Worm (Caenorhabditis elegans): Measurements from ENCODE around the gene Y54G2A.18.
"Not testable (repeated sequence)": the region's sequence is repeated elsewhere in the genome, so short reads cannot be mapped to it uniquely, and the experiment has no call there.

Gene Y54G2A.18

DNA sequence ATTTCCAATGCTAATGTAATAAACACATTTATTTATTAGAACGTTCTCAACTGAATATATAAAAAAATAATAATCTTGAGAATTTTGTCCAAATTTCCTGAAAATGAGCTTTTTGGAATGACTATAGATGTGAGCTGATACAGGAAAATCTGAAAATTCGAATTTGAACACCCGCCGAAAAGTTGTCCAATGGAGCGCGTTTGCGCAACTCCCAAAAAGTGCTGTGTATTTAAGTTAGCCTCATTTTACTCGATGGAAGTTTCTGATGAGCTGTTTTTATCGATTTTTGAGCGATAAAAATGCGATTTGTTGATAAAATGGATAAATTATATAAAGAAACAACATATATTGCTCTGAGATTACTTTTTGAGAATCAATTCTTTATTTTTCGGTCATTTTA, 9.7 kb upstream of the Y54G2A.18 start:
- peak; percentile 43 for TF ChIP-seq gmeb-1 (tag; optimal IDR thresholded peaks at IDR 0.05)

DNA sequence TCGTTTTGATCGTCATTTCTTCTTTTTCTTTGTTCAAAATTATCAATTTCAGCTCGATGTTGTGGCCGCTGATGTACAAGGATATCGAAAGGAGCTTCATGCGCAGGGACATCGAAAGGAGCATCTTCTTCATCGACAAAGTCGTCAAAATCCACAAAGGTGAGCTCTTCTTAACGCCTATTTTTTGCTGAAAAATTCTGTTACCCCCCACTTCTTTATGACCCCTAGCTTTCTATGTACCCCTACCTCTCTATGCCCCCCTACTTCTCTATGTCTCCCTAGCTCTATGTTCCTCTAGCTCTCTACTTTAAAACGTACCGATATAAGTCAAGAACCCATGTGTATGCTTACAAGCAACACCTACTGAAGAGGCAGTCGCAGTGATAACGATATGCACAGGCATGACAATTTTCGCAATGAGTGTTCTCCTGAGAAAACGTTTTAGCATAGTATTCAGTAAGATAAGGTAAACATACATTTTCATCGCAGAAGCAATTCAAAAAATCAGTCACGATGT, 5.4 kb upstream of the Y54G2A.18 start, which contains the start of gene Y54G2A.36:
Gene Y54G2A.36, plus strand, starts transcription at position 51 of the 517 bp plus-strand sequence.
- TF ChIP-seq R02D3.7 (tag; optimal IDR thresholded peaks at IDR 0.05): no peak
- no peak for TF ChIP-seq ZK546.5 (tag; optimal IDR thresholded peaks at IDR 0.05)
- TF ChIP-seq ztf-11 (tag; optimal IDR thresholded peaks at IDR 0.05): no peak
- no peak for TF ChIP-seq nhr-25 (tag; optimal IDR thresholded peaks at IDR 0.05)
- no peak for TF ChIP-seq egl-27 (tag; optimal IDR thresholded peaks at IDR 0.05)
- TF ChIP-seq sma-9 (GFP tag; optimal IDR thresholded peaks at IDR 0.05): no peak
- TF ChIP-seq sma-9 (tag; optimal IDR thresholded peaks at IDR 0.05): no peak
- no peak for TF ChIP-seq unc-62 (GFP tag; optimal IDR thresholded peaks at IDR 0.05)
- TF ChIP-seq crh-2 (tag; optimal IDR thresholded peaks at IDR 0.05): no peak
- no peak for TF ChIP-seq ceh-16 (tag; optimal IDR thresholded peaks at IDR 0.05)
- no peak for TF ChIP-seq mab-5 (tag; optimal IDR thresholded peaks at IDR 0.05)

DNA sequence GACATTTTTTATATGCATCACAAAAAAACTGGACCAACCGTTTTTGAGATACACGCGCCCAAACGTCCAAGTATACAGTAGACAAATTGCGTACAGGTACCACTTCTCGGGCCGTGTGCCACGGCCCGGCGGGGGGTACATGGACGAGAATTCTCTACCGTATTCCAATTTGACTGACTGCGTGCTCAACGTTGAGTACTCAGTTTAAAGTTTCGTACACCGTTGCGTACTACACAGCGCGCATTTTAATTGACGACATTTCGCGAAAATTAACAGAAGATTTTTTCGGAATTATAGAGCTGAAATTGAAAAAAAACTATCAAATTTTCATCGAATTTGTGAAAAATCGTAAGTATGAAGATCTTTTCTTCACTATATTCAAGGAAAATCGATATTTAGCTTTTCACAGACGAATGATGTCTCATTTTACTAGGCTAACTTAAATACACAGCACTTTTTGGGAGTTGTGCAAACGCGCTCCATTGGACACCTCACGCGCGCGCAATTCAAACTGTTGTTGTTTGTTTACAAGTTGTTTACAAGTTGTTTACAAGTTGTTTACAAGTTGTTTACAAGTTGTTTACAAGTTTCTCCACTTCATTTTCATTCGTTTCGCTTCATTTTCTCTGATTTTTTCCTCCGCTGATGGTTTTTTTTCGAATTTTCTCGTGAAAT, 3.8 kb upstream of the Y54G2A.18 start:
- peak; percentile 29 to 76 for TF ChIP-seq lsy-2 (tag; optimal IDR thresholded peaks at IDR 0.05)
- TF ChIP-seq F13H6.1 (tag; optimal IDR thresholded peaks at IDR 0.05): peak; percentile 21

DNA sequence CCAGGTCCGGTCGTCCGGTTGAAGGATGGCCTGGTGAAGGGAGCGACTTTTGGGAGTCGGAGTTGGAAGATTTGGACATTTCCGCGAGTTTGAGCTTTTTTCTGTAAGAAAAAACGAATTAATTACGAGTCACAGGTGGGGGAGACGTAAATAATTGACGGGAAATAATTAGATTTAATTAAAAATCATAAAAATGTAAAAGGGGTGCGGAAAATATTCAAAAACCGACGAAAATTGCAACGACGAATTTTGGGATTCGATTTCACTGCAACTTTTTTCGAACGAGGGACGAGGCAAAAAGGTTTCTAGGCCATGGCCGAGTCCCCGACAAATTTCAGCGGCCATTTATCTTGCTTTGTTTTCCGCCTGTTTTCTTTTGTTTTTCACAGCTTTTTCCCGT, 2.3 kb upstream of the Y54G2A.18 start, which contains the start of gene Y54G2A.19:
Gene Y54G2A.19, minus strand, starts transcription at position 101 of the 400 bp plus-strand sequence.
- TF ChIP-seq lin-11, snpc-4, nhr-237 (tag; optimal IDR thresholded peaks at IDR 0.05): not testable (repeated sequence)

DNA sequence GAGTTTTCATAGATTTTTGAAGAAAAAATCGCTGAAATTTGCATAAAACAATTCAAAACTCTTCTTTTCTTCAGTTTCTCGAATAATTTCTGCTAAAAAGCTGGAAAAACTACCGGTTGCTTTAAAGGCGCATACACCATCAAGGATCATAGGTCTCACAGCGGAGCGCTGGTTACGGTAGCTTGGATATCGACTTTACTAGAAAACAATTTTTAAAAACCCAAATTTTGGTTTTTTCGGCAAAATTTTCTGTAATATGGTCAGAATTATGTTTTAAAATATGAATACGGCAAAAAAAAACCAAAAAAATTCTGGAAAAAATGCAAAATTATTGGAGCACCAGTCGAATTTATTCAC, 1.2 kb upstream of the Y54G2A.18 start:
- TF ChIP-seq C34F6.9 (tag; optimal IDR thresholded peaks at IDR 0.05): no peak
- no peak for TF ChIP-seq unc-62 (GFP tag; optimal IDR thresholded peaks at IDR 0.05)
- no peak for TF ChIP-seq ztf-1 (GFP tag; conservative IDR thresholded peaks at IDR 0.05)
- no peak for TF ChIP-seq fos-1 (tag; optimal IDR thresholded peaks at IDR 0.05)
- no peak for TF ChIP-seq nhr-237 (tag; optimal IDR thresholded peaks at IDR 0.05)
- no peak for TF ChIP-seq elt-1 (tag; optimal IDR thresholded peaks at IDR 0.05)
- TF ChIP-seq blmp-1 (tag; optimal IDR thresholded peaks at IDR 0.05; ENCODE audit: insufficient read depth): no peak

DNA sequence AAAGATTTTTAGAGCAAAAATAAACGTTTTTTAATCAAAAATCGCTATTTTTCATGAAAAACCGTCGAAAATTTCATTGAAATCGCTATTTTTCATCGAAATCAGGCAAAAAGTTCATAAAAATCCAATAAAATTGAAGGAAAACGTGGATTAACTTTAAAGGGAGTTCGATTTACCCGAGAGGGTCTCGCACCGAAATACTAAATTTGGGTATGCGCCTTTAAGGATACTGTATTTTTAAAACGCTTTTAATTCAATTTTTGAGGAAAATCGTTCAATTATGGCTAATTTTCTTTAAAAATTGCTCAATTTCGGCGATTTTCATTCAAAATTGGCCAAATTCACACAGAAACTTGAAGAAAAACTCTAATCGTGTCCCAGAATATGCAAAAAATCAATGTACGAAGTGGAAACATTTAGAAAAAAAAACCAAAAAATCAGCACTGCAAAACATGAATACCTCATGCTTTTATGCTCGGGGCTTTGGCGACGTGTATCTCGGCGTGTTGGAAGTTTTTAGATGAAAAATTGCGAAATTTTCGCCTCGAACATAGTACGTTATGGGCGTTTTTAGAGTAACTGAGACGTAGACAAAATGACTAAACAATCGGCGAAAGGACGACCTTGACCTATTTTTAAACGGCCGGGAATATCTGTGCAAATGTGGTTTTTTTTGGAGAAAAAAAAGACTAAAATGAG, 641 bp upstream of the Y54G2A.18 start:
- no peak for TF ChIP-seq R02D3.7 (tag; optimal IDR thresholded peaks at IDR 0.05)
- no peak for TF ChIP-seq Y55F3AM.14 (GFP tag; optimal IDR thresholded peaks at IDR 0.05)
- no peak for TF ChIP-seq lin-11 (tag; optimal IDR thresholded peaks at IDR 0.05)
- no peak for TF ChIP-seq F13H6.1 (tag; optimal IDR thresholded peaks at IDR 0.05)
- no peak for TF ChIP-seq peb-1 (tag; optimal IDR thresholded peaks at IDR 0.05)
- no peak for TF ChIP-seq sem-4 (tag; optimal IDR thresholded peaks at IDR 0.05)
- TF ChIP-seq crh-2 (tag; optimal IDR thresholded peaks at IDR 0.05): no peak

DNA sequence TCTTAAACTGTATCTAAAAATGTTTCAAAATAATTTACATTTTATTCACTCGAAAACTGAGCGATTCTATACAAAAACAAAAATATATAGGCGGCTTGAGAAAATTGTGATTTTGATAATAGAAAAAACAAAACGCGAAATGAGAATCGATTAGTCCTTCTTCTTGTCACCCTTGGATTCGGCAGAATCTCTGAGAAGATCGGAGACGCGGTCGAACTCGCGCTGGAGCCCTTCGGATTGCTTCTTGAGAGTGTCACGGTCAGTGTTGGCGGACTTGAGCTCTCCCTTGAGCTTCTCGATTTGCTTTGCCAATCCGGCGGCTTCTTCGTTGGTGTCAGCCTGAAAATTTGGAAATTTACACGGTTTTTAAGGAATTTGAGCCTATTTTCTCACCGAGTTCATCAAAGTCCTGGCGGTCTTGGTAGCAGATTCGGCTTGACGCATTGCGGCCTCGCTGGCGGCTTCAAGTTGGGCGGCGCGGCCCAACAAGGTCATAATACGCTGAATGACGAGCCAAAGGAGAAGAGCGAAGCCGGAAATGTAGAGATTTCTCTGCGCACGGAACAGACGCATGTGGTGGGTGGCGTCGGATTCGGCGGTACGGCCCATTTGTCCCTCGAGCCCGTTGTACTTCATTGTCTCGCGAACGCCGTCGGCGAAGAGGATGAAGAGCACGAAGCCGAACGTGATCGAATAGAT, 611 bp downstream of the Y54G2A.18 start:
- TF ChIP-seq blmp-1 (tag; optimal IDR thresholded peaks at IDR 0.05; ENCODE audit: insufficient read depth): no peak
- no peak for TF ChIP-seq Y55F3AM.14 (GFP tag; optimal IDR thresholded peaks at IDR 0.05)
- no peak for TF ChIP-seq nhr-10 (tag; optimal IDR thresholded peaks at IDR 0.05)
- no peak for TF ChIP-seq lsy-2 (tag; optimal IDR thresholded peaks at IDR 0.05)
- no peak for TF ChIP-seq snpc-4 (tag; optimal IDR thresholded peaks at IDR 0.05)
- no peak for TF ChIP-seq unc-62 (GFP tag; optimal IDR thresholded peaks at IDR 0.05)
- no peak for TF ChIP-seq zag-1 (tag; optimal IDR thresholded peaks at IDR 0.05)
- TF ChIP-seq elt-1 (tag; optimal IDR thresholded peaks at IDR 0.05): no peak
- no peak for TF ChIP-seq lin-11 (tag; optimal IDR thresholded peaks at IDR 0.05)
- no peak for TF ChIP-seq nhr-129 (tag; optimal IDR thresholded peaks at IDR 0.05)
- TF ChIP-seq gmeb-1 (tag; optimal IDR thresholded peaks at IDR 0.05): no peak
- no peak for TF ChIP-seq alr-1 (tag; optimal IDR thresholded peaks at IDR 0.05)
- TF ChIP-seq C34F6.9 (tag; optimal IDR thresholded peaks at IDR 0.05): no peak
- no peak for TF ChIP-seq ceh-16 (tag; optimal IDR thresholded peaks at IDR 0.05)
- TF ChIP-seq crh-2 (tag; optimal IDR thresholded peaks at IDR 0.05): no peak
- no peak for TF ChIP-seq nhr-12 (tag; optimal IDR thresholded peaks at IDR 0.05)
- no peak for TF ChIP-seq peb-1 (tag; optimal IDR thresholded peaks at IDR 0.05)
- no peak for TF ChIP-seq ztf-4 (tag; optimal IDR thresholded peaks at IDR 0.05)
- TF ChIP-seq ama-1 (optimal IDR thresholded peaks at IDR 0.05): no peak

Data from whole organism, L2 larva.